Worm (Caenorhabditis elegans): ENCODE measurements around the gene psr-1.

Gene psr-1

ce11 chrIV:4673332-4673731, 20.3 kb downstream of the psr-1 start:
- no peak for TF ChIP-seq him-1 (tag; optimal IDR thresholded peaks at IDR 0.05)
- TF ChIP-seq dao-5 (tag; optimal IDR thresholded peaks at IDR 0.05): no peak
- no peak for TF ChIP-seq W03F9.2 (tag; optimal IDR thresholded peaks at IDR 0.05)

ce11 chrIV:4674322-4674721, 21.3 kb downstream of the psr-1 start:
- TF ChIP-seq him-1 (tag; optimal IDR thresholded peaks at IDR 0.05): no peak
- TF ChIP-seq W03F9.2 (tag; optimal IDR thresholded peaks at IDR 0.05): no peak
- no peak for TF ChIP-seq dao-5 (tag; optimal IDR thresholded peaks at IDR 0.05)

- TF ChIP-seq W03F9.2 (tag; optimal IDR thresholded peaks at IDR 0.05) (no peak), dao-5 (tag; optimal IDR thresholded peaks at IDR 0.05) (no peak)
Observed at ce11 chrIV:4678718-4679117, 25.7 kb downstream of the psr-1 start, which contains the start of gene kin-36. Gene kin-36, plus strand, starts transcription at chrIV:4679018.

ce11 chrIV:4683149-4683548, 30.1 kb downstream of the psr-1 start:
- TF ChIP-seq dao-5 (tag; optimal IDR thresholded peaks at IDR 0.05) (no peak), him-1 (tag; optimal IDR thresholded peaks at IDR 0.05) (no peak), W03F9.2 (tag; optimal IDR thresholded peaks at IDR 0.05) (no peak)

ce11 chrIV:4686291-4686830, 33.3 kb downstream of the psr-1 start:
- no peak for TF ChIP-seq him-1 (tag; optimal IDR thresholded peaks at IDR 0.05)
- no peak for TF ChIP-seq dao-5 (tag; optimal IDR thresholded peaks at IDR 0.05)
- TF ChIP-seq W03F9.2 (tag; optimal IDR thresholded peaks at IDR 0.05): no peak

- no peak for TF ChIP-seq him-1 (tag; optimal IDR thresholded peaks at IDR 0.05)
- TF ChIP-seq W03F9.2 (tag; optimal IDR thresholded peaks at IDR 0.05): no peak
- TF ChIP-seq dao-5 (tag; optimal IDR thresholded peaks at IDR 0.05): no peak
Observed at ce11 chrIV:4686898-4687297, 33.8 kb downstream of the psr-1 start.

- no peak for TF ChIP-seq him-1 (tag; optimal IDR thresholded peaks at IDR 0.05)
- no peak for TF ChIP-seq W03F9.2 (tag; optimal IDR thresholded peaks at IDR 0.05)
- no peak for TF ChIP-seq dao-5 (tag; optimal IDR thresholded peaks at IDR 0.05)
Observed at ce11 chrIV:4688221-4688620, 35.2 kb downstream of the psr-1 start, which contains the start of gene bus-4. Gene bus-4, plus strand, starts transcription at chrIV:4688269.

ce11 chrIV:4692463-4692862, 39.4 kb downstream of the psr-1 start, which contains the start of gene spe-51:
Gene spe-51, plus strand, starts transcription at chrIV:4692763.
- no peak for TF ChIP-seq W03F9.2 (tag; optimal IDR thresholded peaks at IDR 0.05)
- TF ChIP-seq dao-5 (tag; optimal IDR thresholded peaks at IDR 0.05): no peak
- TF ChIP-seq him-1 (tag; optimal IDR thresholded peaks at IDR 0.05): no peak

ce11 chrIV:4703911-4704310, 50.8 kb downstream of the psr-1 start, which contains the start of gene ogdh-1:
Gene ogdh-1, minus strand, starts transcription at chrIV:4704011.
- no peak for TF ChIP-seq W03F9.2 (tag; optimal IDR thresholded peaks at IDR 0.05)
- TF ChIP-seq him-1 (tag; optimal IDR thresholded peaks at IDR 0.05): no peak
- no peak for TF ChIP-seq dao-5 (tag; optimal IDR thresholded peaks at IDR 0.05)

ce11 chrIV:4705182-4705581, 52.1 kb downstream of the psr-1 start:
- peak; percentile 41 for TF ChIP-seq W03F9.2 (tag; optimal IDR thresholded peaks at IDR 0.05)
- no peak for TF ChIP-seq him-1 (tag; optimal IDR thresholded peaks at IDR 0.05)
- TF ChIP-seq dao-5 (tag; optimal IDR thresholded peaks at IDR 0.05): no peak
